Fruit fly (Drosophila melanogaster) whole organism, wandering third instar larva: ENCODE data around the gene Mettl2.

Experiments used
- Abd-B ChIP-seq: fragments of >200 bp; optimal IDR thresholded peaks from 2 replicates; lab custom pipeline; 2017; ENCODE audit warnings: missing biosample characterization, missing genetic modification characterization
- CG9705 ChIP-seq: fragments of 200-800 bp; sonication (Bioruptor generic); optimal IDR thresholded peaks from 2 replicates; lab custom pipeline; 2018; ENCODE audit warnings: missing biosample characterization, mild to moderate bottlenecking, missing genetic modification characterization
- CrebA ChIP-seq: fragments of 200-800 bp; sonication (Bioruptor generic); optimal IDR thresholded peaks from 2 replicates; lab custom pipeline; 2016; ENCODE audit warnings: missing biosample characterization, mild to moderate bottlenecking, missing genetic modification characterization, borderline replicate concordance
- Dif ChIP-seq: fragments of 200-275, 200-300 bp; sonication (Bioruptor generic); optimal IDR thresholded peaks from 2 replicates; lab custom pipeline; 2018; ENCODE audit warnings: missing biosample characterization, missing genetic modification characterization; ENCODE audit not compliant: partially characterized antibody
- GATAd ChIP-seq: sonication (Bioruptor generic); optimal IDR thresholded peaks from 2 replicates; lab custom pipeline; 2016; ENCODE audit warnings: missing biosample characterization, missing genetic modification characterization
- Hr78 ChIP-seq: fragments of >200 bp; optimal IDR thresholded peaks from 2 replicates; lab custom pipeline; 2017; ENCODE audit warnings: missing biosample characterization, missing genetic modification characterization
- Hr83 ChIP-seq: fragments of 200-300 bp; sonication (Bioruptor generic); optimal IDR thresholded peaks from 2 replicates; lab custom pipeline; 2016; ENCODE audit warnings: missing biosample characterization, mild to moderate bottlenecking, missing genetic modification characterization, moderate library complexity; ENCODE audit not compliant: poor library complexity, severe bottlenecking
- Jra ChIP-seq: sonication (Bioruptor generic); optimal IDR thresholded peaks from 2 replicates; lab custom pipeline; 2016; ENCODE audit warnings: missing biosample characterization, missing genetic modification characterization
- Mio ChIP-seq: sonication (Bioruptor generic); optimal IDR thresholded peaks from 2 replicates; lab custom pipeline; 2016; ENCODE audit warnings: missing biosample characterization, missing genetic modification characterization
- Myc ChIP-seq: fragments of >200 bp; optimal IDR thresholded peaks from 2 replicates; lab custom pipeline; 2017
- OdsH ChIP-seq: fragments of 200-800 bp; sonication (Bioruptor generic); optimal IDR thresholded peaks from 2 replicates; lab custom pipeline; 2016; ENCODE audit warnings: missing biosample characterization, mild to moderate bottlenecking, missing genetic modification characterization
- Rel ChIP-seq, 2 experiments: fragments of 200-800 bp; sonication (Bioruptor generic) in 1 of 2; optimal IDR thresholded peaks; 2 replicates in 1 of 2; 3 replicates in 1 of 2; lab custom pipeline; 2016 to 2019; ENCODE audit warnings: mild to moderate bottlenecking in 2 of 2, missing biosample characterization in 2 of 2, missing genetic modification characterization in 2 of 2, moderate library complexity in 1 of 2
- Vsx2 ChIP-seq: fragments of 200-300, 225-300 bp; sonication (Bioruptor generic); optimal IDR thresholded peaks from 2 replicates; lab custom pipeline; 2018; ENCODE audit warnings: missing biosample characterization, missing genetic modification characterization; ENCODE audit not compliant: partially characterized antibody
- br ChIP-seq: fragments of 200-800 bp; sonication (Bioruptor generic); optimal IDR thresholded peaks from 2 replicates; lab custom pipeline; 2016; ENCODE audit warnings: missing biosample characterization, missing genetic modification characterization
- dl ChIP-seq, 2 experiments: fragments of 175-275, 200-275 bp in 1 of 2; fragments of 200-275 bp in 1 of 2; sonication (Bioruptor generic); optimal IDR thresholded peaks; lab custom pipeline; 2018; ENCODE audit warnings: mild to moderate bottlenecking in 2 of 2, missing biosample characterization in 2 of 2, missing genetic modification characterization in 2 of 2, moderate library complexity in 2 of 2; ENCODE audit not compliant: partially characterized antibody in 2 of 2, insufficient read depth in 1 of 2
- dsf ChIP-seq: sonication (Bioruptor generic); optimal IDR thresholded peaks from 2 replicates; lab custom pipeline; 2016; ENCODE audit warnings: missing biosample characterization, missing genetic modification characterization, borderline replicate concordance
- foxo ChIP-seq, 2 experiments: fragments of 200-800 bp; sonication (Bioruptor generic); optimal IDR thresholded peaks; 2 replicates in 1 of 2; 3 replicates in 1 of 2; lab custom pipeline; 2016 to 2017; ENCODE audit warnings: missing biosample characterization in 2 of 2, missing genetic modification characterization in 2 of 2
- h ChIP-seq: fragments of 200-800 bp; sonication (Bioruptor generic); optimal IDR thresholded peaks from 3 replicates; lab custom pipeline; 2016; ENCODE audit warnings: missing biosample characterization, mild to moderate bottlenecking, missing genetic modification characterization
- jim ChIP-seq: fragments of 175-275, 200-325 bp; sonication (Bioruptor generic); optimal IDR thresholded peaks from 2 replicates; lab custom pipeline; 2016; ENCODE audit warnings: missing biosample characterization, mild to moderate bottlenecking, missing genetic modification characterization
- lola ChIP-seq: fragments of >200 bp; optimal IDR thresholded peaks from 2 replicates; lab custom pipeline; 2017; ENCODE audit warnings: missing biosample characterization, missing genetic modification characterization
- pan ChIP-seq: fragments of >200 bp; optimal IDR thresholded peaks from 2 replicates; lab custom pipeline; 2017
- psq ChIP-seq: fragments of 200-800 bp; sonication (Bioruptor generic); optimal IDR thresholded peaks from 3 replicates; lab custom pipeline; 2017; ENCODE audit warnings: missing biosample characterization, mild to moderate bottlenecking, missing genetic modification characterization, moderate library complexity
- rgr ChIP-seq: fragments of 200-800 bp; sonication (Bioruptor generic); optimal IDR thresholded peaks from 3 replicates; lab custom pipeline; 2016; ENCODE audit warnings: missing biosample characterization, mild to moderate bottlenecking, missing genetic modification characterization
- sage ChIP-seq: fragments of 200-800 bp; sonication (Bioruptor generic); optimal IDR thresholded peaks from 2 replicates; lab custom pipeline; 2016; ENCODE audit warnings: missing biosample characterization, mild to moderate bottlenecking, missing genetic modification characterization
- tai ChIP-seq: sonication (Bioruptor generic); optimal IDR thresholded peaks from 2 replicates; lab custom pipeline; 2016; ENCODE audit warnings: missing biosample characterization, missing genetic modification characterization

Gene Mettl2

dm6 chr3L:1664205-1664604 lies 25.2 kb upstream of the Mettl2 start:
- TF ChIP-seq Vsx2 (GFP tag; lab: Kevin White, UChicago) (no peak), tai (GFP tag; lab: Kevin White, UChicago) (no peak), br (GFP tag; lab: Kevin White, UChicago) (no peak), dl (GFP tag; optimal IDR thresholded peaks at IDR 0.05; lab: Kevin White, UChicago; ENCODE audit: insufficient read depth in 1 of 2, partially characterized antibody in 2 of 2) (no peak), Dif (GFP tag; lab: Kevin White, UChicago) (no peak), Hr78 (no peak), h (no peak), CrebA (GFP tag; lab: Kevin White, UChicago) (no peak), OdsH (GFP tag; lab: Kevin White, UChicago) (no peak), Myc (lab: Kevin White, UChicago) (no peak), rgr (no peak), pan (lab: Kevin White, UChicago) (no peak), psq (GFP tag; lab: Kevin White, UChicago) (no peak), sage (GFP tag; lab: Kevin White, UChicago) (no peak), foxo (GFP tag; optimal IDR thresholded peaks at IDR 0.05; lab: Kevin White, UChicago) (no peak), lola (GFP tag; lab: Kevin White, UChicago) (no peak)

dm6 chr3L:1663531-1663930 lies 24.5 kb upstream of the Mettl2 start:
- TF ChIP-seq Dif (GFP tag; lab: Kevin White, UChicago) = peak; percentile 31
- no peak for TF ChIP-seq jim (GFP tag; lab: Kevin White, UChicago)
- TF ChIP-seq tai (GFP tag; lab: Kevin White, UChicago) = no peak
- TF ChIP-seq, all 38 proteins: peak for 1

dm6 chr3L:1661738-1662370 lies 22.8 kb upstream of the Mettl2 start:
- no peak for TF ChIP-seq Myc (lab: Kevin White, UChicago)
- no peak for TF ChIP-seq CrebA (GFP tag; lab: Kevin White, UChicago)
- TF ChIP-seq rgr = no peak
- TF ChIP-seq CG9705 (GFP tag; lab: Kevin White, UChicago) = no peak
- no peak for TF ChIP-seq Abd-B (GFP tag; lab: Kevin White, UChicago)
- TF ChIP-seq foxo (GFP tag; optimal IDR thresholded peaks at IDR 0.05; lab: Kevin White, UChicago) = no peak
- TF ChIP-seq Hr78 = no peak
- TF ChIP-seq Rel (GFP tag; optimal IDR thresholded peaks at IDR 0.05; lab: Kevin White, UChicago) = no peak
- TF ChIP-seq Rel (tag; optimal IDR thresholded peaks at IDR 0.05; lab: Kevin White, UChicago) = no peak
- TF ChIP-seq Mio = no peak

dm6 chr3L:1653752-1654151 lies 14.7 kb upstream of the Mettl2 start:
- TF ChIP-seq lola (GFP tag; lab: Kevin White, UChicago) (no peak), dsf (GFP tag; lab: Kevin White, UChicago) (no peak)
- TF ChIP-seq, all 38 proteins: peak for 0

- TF ChIP-seq GATAd (GFP tag; lab: Kevin White, UChicago) (no peak), Hr83 (peak; percentile 35), br (GFP tag; lab: Kevin White, UChicago) (no peak), Mio (no peak)
Observed at dm6 chr3L:1652700-1653200, 13.7 kb upstream of the Mettl2 start, which contains the start of the genes CG7970 and Vta1. Gene CG7970 (plus strand): TSS chr3L:1652750. Gene Vta1 (minus strand): TSS chr3L:1652900.

dm6 chr3L:1649363-1649762 lies 10.3 kb upstream of the Mettl2 start:
- no peak for TF ChIP-seq Jra (GFP tag; lab: Kevin White, UChicago)
